Worm (Caenorhabditis elegans): ENCODE measurements around the gene T07C12.10.

DNA sequence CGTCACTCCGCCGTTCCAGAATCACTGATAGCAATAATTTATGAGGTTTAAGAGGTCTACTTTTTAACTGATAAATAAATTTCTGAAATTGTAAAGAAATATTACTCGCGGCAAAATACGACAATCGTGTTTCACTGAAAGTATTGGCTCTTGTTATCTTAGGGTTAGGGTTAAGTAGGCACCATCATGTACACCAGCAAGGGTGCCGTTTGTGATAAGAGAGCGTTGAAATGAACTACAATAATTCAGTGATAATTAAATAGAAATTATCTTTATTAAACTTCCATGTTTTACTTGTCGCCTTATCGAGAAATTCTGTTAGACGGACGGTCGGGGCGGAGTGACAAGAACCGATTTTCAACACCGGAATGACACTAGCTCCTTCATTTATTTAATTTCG is 34.6 kb downstream of the T07C12.10 start:
- TF ChIP-seq lin-13 (tag; optimal IDR thresholded peaks at IDR 0.05) (no peak), nhr-28 (tag; optimal IDR thresholded peaks at IDR 0.05) (no peak), lsy-2 (tag; optimal IDR thresholded peaks at IDR 0.05) (no peak), pha-4 (tag; optimal IDR thresholded peaks at IDR 0.05) (no peak), sptf-1 (tag; optimal IDR thresholded peaks at IDR 0.05) (no peak), mab-5 (tag; optimal IDR thresholded peaks at IDR 0.05) (no peak), ztf-11 (tag; optimal IDR thresholded peaks at IDR 0.05) (no peak), mep-1 (tag; optimal IDR thresholded peaks at IDR 0.05) (no peak), unc-39 (tag; optimal IDR thresholded peaks at IDR 0.05) (no peak), elt-1 (tag; optimal IDR thresholded peaks at IDR 0.05; ENCODE audit: borderline replicate concordance, insufficient read depth) (no peak)
